Fruit fly (Drosophila melanogaster) whole organism, wandering third instar larva: ENCODE data around the gene Vps4.

ENCODE experiments used
- Abd-B ChIP-seq: fragments of >200 bp; optimal IDR thresholded peaks from 2 replicates; lab custom pipeline; 2017; ENCODE audit warnings: missing biosample characterization, missing genetic modification characterization
- CG32264 ChIP-seq: fragments of 200-800 bp; sonication (Bioruptor generic); optimal IDR thresholded peaks from 2 replicates; lab custom pipeline; 2016; ENCODE audit warnings: missing biosample characterization, missing genetic modification characterization
- CG9705 ChIP-seq: fragments of 200-800 bp; sonication (Bioruptor generic); optimal IDR thresholded peaks from 2 replicates; lab custom pipeline; 2018; ENCODE audit warnings: missing biosample characterization, mild to moderate bottlenecking, missing genetic modification characterization
- CrebA ChIP-seq: fragments of 200-800 bp; sonication (Bioruptor generic); optimal IDR thresholded peaks from 2 replicates; lab custom pipeline; 2016; ENCODE audit warnings: missing biosample characterization, mild to moderate bottlenecking, missing genetic modification characterization, borderline replicate concordance
- Dfd ChIP-seq: fragments of >200 bp; optimal IDR thresholded peaks from 2 replicates; lab custom pipeline; 2017; ENCODE audit warnings: missing biosample characterization, missing genetic modification characterization
- Dif ChIP-seq: fragments of 200-275, 200-300 bp; sonication (Bioruptor generic); optimal IDR thresholded peaks from 2 replicates; lab custom pipeline; 2018; ENCODE audit warnings: missing biosample characterization, missing genetic modification characterization; ENCODE audit not compliant: partially characterized antibody
- GATAd ChIP-seq: sonication (Bioruptor generic); optimal IDR thresholded peaks from 2 replicates; lab custom pipeline; 2016; ENCODE audit warnings: missing biosample characterization, missing genetic modification characterization
- HLH106 ChIP-seq: fragments of 200-800 bp; optimal IDR thresholded peaks from 3 replicates; lab custom pipeline; 2019; ENCODE audit warnings: missing biosample characterization, mild to moderate bottlenecking, missing genetic modification characterization, moderate library complexity
- Hnf4 ChIP-seq: fragments of 200-800 bp; sonication (Bioruptor generic); optimal IDR thresholded peaks from 2 replicates; lab custom pipeline; 2016; ENCODE audit warnings: missing biosample characterization, mild to moderate bottlenecking, missing genetic modification characterization
- Hr78 ChIP-seq: fragments of >200 bp; optimal IDR thresholded peaks from 2 replicates; lab custom pipeline; 2017; ENCODE audit warnings: missing biosample characterization, missing genetic modification characterization
- Hr83 ChIP-seq: fragments of 200-300 bp; sonication (Bioruptor generic); optimal IDR thresholded peaks from 2 replicates; lab custom pipeline; 2016; ENCODE audit warnings: missing biosample characterization, mild to moderate bottlenecking, missing genetic modification characterization, moderate library complexity; ENCODE audit not compliant: poor library complexity, severe bottlenecking
- Jra ChIP-seq: sonication (Bioruptor generic); optimal IDR thresholded peaks from 2 replicates; lab custom pipeline; 2016; ENCODE audit warnings: missing biosample characterization, missing genetic modification characterization
- Mio ChIP-seq: sonication (Bioruptor generic); optimal IDR thresholded peaks from 2 replicates; lab custom pipeline; 2016; ENCODE audit warnings: missing biosample characterization, missing genetic modification characterization
- Myc ChIP-seq: fragments of >200 bp; optimal IDR thresholded peaks from 2 replicates; lab custom pipeline; 2017
- N ChIP-seq: fragments of >200 bp; optimal IDR thresholded peaks from 2 replicates; lab custom pipeline; 2018; ENCODE audit warnings: missing biosample characterization, missing external identifiers, missing genetic modification characterization
- OdsH ChIP-seq: fragments of 200-800 bp; sonication (Bioruptor generic); optimal IDR thresholded peaks from 2 replicates; lab custom pipeline; 2016; ENCODE audit warnings: missing biosample characterization, mild to moderate bottlenecking, missing genetic modification characterization
- Rel ChIP-seq, 2 experiments: fragments of 200-800 bp; sonication (Bioruptor generic) in 1 of 2; optimal IDR thresholded peaks; 2 replicates in 1 of 2; 3 replicates in 1 of 2; lab custom pipeline; 2016 to 2019; ENCODE audit warnings: mild to moderate bottlenecking in 2 of 2, missing biosample characterization in 2 of 2, missing genetic modification characterization in 2 of 2, moderate library complexity in 1 of 2
- Sp1 ChIP-seq: fragments of 200-800 bp; sonication (Bioruptor generic); optimal IDR thresholded peaks from 3 replicates; lab custom pipeline; 2019; ENCODE audit warnings: missing biosample characterization, mild to moderate bottlenecking, missing genetic modification characterization, moderate library complexity
- Vsx2 ChIP-seq: fragments of 200-300, 225-300 bp; sonication (Bioruptor generic); optimal IDR thresholded peaks from 2 replicates; lab custom pipeline; 2018; ENCODE audit warnings: missing biosample characterization, missing genetic modification characterization; ENCODE audit not compliant: partially characterized antibody
- br ChIP-seq: fragments of 200-800 bp; sonication (Bioruptor generic); optimal IDR thresholded peaks from 2 replicates; lab custom pipeline; 2016; ENCODE audit warnings: missing biosample characterization, missing genetic modification characterization
- brk ChIP-seq: fragments of 200-800 bp; sonication (Bioruptor generic); optimal IDR thresholded peaks from 2 replicates; lab custom pipeline; 2016; ENCODE audit warnings: missing biosample characterization, mild to moderate bottlenecking, missing genetic modification characterization
- dl ChIP-seq, 2 experiments: fragments of 175-275, 200-275 bp in 1 of 2; fragments of 200-275 bp in 1 of 2; sonication (Bioruptor generic); optimal IDR thresholded peaks; lab custom pipeline; 2018; ENCODE audit warnings: mild to moderate bottlenecking in 2 of 2, missing biosample characterization in 2 of 2, missing genetic modification characterization in 2 of 2, moderate library complexity in 2 of 2; ENCODE audit not compliant: partially characterized antibody in 2 of 2, insufficient read depth in 1 of 2
- dmrt93B ChIP-seq: fragments of 200-800 bp; sonication (Bioruptor generic); optimal IDR thresholded peaks from 2 replicates; lab custom pipeline; 2018; ENCODE audit warnings: missing biosample characterization, mild to moderate bottlenecking, missing genetic modification characterization
- dsf ChIP-seq: sonication (Bioruptor generic); optimal IDR thresholded peaks from 2 replicates; lab custom pipeline; 2016; ENCODE audit warnings: missing biosample characterization, missing genetic modification characterization, borderline replicate concordance
- ey ChIP-seq: fragments of 200-800 bp; sonication (Bioruptor generic); optimal IDR thresholded peaks from 2 replicates; lab custom pipeline; 2016; ENCODE audit warnings: missing biosample characterization, missing genetic modification characterization
- foxo ChIP-seq, 2 experiments: fragments of 200-800 bp; sonication (Bioruptor generic); optimal IDR thresholded peaks; 2 replicates in 1 of 2; 3 replicates in 1 of 2; lab custom pipeline; 2016 to 2017; ENCODE audit warnings: missing biosample characterization in 2 of 2, missing genetic modification characterization in 2 of 2
- fru ChIP-seq: fragments of 200-800 bp; sonication (Bioruptor generic); optimal IDR thresholded peaks from 3 replicates; lab custom pipeline; 2016; ENCODE audit warnings: missing biosample characterization, mild to moderate bottlenecking, missing genetic modification characterization
- h ChIP-seq: fragments of 200-800 bp; sonication (Bioruptor generic); optimal IDR thresholded peaks from 3 replicates; lab custom pipeline; 2016; ENCODE audit warnings: missing biosample characterization, mild to moderate bottlenecking, missing genetic modification characterization
- jim ChIP-seq: fragments of 175-275, 200-325 bp; sonication (Bioruptor generic); optimal IDR thresholded peaks from 2 replicates; lab custom pipeline; 2016; ENCODE audit warnings: missing biosample characterization, mild to moderate bottlenecking, missing genetic modification characterization
- lola ChIP-seq: fragments of >200 bp; optimal IDR thresholded peaks from 2 replicates; lab custom pipeline; 2017; ENCODE audit warnings: missing biosample characterization, missing genetic modification characterization
- pan ChIP-seq: fragments of >200 bp; optimal IDR thresholded peaks from 2 replicates; lab custom pipeline; 2017
- psq ChIP-seq: fragments of 200-800 bp; sonication (Bioruptor generic); optimal IDR thresholded peaks from 3 replicates; lab custom pipeline; 2017; ENCODE audit warnings: missing biosample characterization, mild to moderate bottlenecking, missing genetic modification characterization, moderate library complexity
- rgr ChIP-seq: fragments of 200-800 bp; sonication (Bioruptor generic); optimal IDR thresholded peaks from 3 replicates; lab custom pipeline; 2016; ENCODE audit warnings: missing biosample characterization, mild to moderate bottlenecking, missing genetic modification characterization
- sage ChIP-seq: fragments of 200-800 bp; sonication (Bioruptor generic); optimal IDR thresholded peaks from 2 replicates; lab custom pipeline; 2016; ENCODE audit warnings: missing biosample characterization, mild to moderate bottlenecking, missing genetic modification characterization
- sv ChIP-seq: fragments of 200-800 bp; sonication (Bioruptor generic); optimal IDR thresholded peaks from 3 replicates; lab custom pipeline; 2016; ENCODE audit warnings: missing biosample characterization, missing genetic modification characterization
- tai ChIP-seq: sonication (Bioruptor generic); optimal IDR thresholded peaks from 2 replicates; lab custom pipeline; 2016; ENCODE audit warnings: missing biosample characterization, missing genetic modification characterization
- usp ChIP-seq: fragments of >200 bp; optimal IDR thresholded peaks from 2 replicates; lab custom pipeline; 2017; ENCODE audit warnings: missing biosample characterization, missing genetic modification characterization
- woc ChIP-seq: sonication (Bioruptor generic); optimal IDR thresholded peaks from 2 replicates; lab custom pipeline; 2016; ENCODE audit warnings: missing biosample characterization, mild to moderate bottlenecking, missing genetic modification characterization

Vps4 gene

DNA sequence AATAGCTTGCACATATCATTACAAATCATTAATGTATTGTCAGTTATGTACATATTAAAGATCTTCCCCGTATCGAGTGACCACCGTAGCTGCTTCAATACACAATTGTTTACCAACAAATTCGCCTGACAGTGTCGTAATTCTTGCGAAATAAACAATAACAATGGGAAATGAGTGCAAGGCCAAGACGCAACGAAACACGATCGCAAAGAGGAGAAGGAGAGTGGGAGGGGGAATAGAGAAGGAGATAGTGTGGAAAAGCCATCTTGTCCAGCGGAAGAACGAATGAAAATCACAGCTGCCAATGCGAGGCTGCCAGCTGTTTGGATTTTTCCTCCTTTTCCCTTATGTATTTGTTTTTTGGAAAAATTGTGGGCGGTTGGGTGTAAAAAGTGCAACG is 22.2 kb upstream of the Vps4 start:
- TF ChIP-seq Sp1, result no peak
- no peak for TF ChIP-seq Mio
- TF ChIP-seq h (GFP tag; lab: Kevin White, UChicago), result no peak
- peak; percentile 13 for TF ChIP-seq psq (GFP tag; lab: Kevin White, UChicago)
- TF ChIP-seq Hnf4 (GFP tag; lab: Kevin White, UChicago), result no peak
- TF ChIP-seq, all 38 proteins: peak for 1

DNA sequence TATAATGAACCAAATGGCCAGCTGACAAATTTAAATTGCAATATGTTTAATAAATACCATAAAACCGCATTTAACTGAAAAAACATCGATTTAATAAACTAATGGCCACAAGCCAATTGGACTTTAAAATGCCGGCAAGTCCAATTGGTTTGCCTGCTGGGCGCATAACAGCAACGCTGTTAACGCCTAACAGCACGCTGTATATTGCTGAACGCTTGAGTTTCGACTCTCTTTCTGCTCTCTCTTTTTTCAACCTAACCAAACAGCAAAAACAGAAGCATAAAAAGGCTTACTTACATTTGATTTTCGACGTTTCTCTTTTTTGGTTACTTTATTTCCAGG is 21.4 kb upstream of the Vps4 start:
- TF ChIP-seq Jra (GFP tag; lab: Kevin White, UChicago), result no peak
- no peak for TF ChIP-seq Sp1
- no peak for TF ChIP-seq Abd-B (GFP tag; lab: Kevin White, UChicago)
- TF ChIP-seq Myc (lab: Kevin White, UChicago), result no peak
- no peak for TF ChIP-seq h (GFP tag; lab: Kevin White, UChicago)
- no peak for TF ChIP-seq Vsx2 (GFP tag; lab: Kevin White, UChicago)
- no peak for TF ChIP-seq br (GFP tag; lab: Kevin White, UChicago)

DNA sequence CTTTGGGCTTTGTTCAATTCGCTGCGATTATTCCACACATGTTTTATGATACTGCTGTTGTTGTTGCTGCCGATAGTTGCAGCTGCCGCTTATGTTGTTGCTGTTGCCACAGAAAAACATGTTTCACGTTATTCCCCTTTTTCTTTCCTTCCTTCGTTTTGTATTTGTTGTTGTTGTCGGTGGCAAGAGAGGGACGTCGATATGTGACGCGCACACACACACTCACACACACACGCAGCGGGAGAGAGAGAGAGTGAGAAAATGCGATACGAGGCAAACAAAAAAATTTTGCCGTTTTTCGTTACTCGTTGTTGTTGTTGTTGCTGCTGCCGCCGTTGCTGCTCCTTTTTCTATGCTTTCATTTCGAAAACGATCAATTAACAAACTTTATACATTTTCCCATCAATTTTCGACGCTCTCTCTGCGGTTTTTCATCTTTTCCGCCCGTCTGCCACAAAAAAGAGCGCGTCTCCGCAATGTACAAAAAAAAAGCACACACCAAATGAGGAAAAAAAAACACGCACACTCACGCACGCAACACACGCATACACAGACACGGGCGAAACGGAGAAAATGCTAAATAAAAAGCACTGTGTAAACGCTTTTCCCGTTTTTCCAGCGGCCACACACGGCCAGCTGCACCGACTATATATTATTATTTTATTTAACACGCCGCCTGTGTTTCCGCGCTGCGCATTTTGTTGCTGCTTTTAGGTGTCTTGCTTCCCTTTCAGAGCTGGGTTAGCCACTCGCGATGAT is 20.9 kb upstream of the Vps4 start:
- peak; percentile 28 for TF ChIP-seq h (GFP tag; lab: Kevin White, UChicago)
- peak; percentile 38 for TF ChIP-seq Sp1
- no peak for TF ChIP-seq Mio
- no peak for TF ChIP-seq dmrt93B (GFP tag; lab: Kevin White, UChicago)
- no peak for TF ChIP-seq dsf (GFP tag; lab: Kevin White, UChicago)
- no peak for TF ChIP-seq Myc (lab: Kevin White, UChicago)
- TF ChIP-seq OdsH (GFP tag; lab: Kevin White, UChicago), result no peak
- no peak for TF ChIP-seq CG32264 (GFP tag; lab: Kevin White, UChicago)
- TF ChIP-seq Hr83 (GFP tag; lab: Kevin White, UChicago), result no peak
- no peak for TF ChIP-seq Abd-B (GFP tag; lab: Kevin White, UChicago)
- no peak for TF ChIP-seq tai
- TF ChIP-seq Jra (GFP tag; lab: Kevin White, UChicago), result no peak
- TF ChIP-seq dl (GFP tag; optimal IDR thresholded peaks at IDR 0.05; lab: Kevin White, UChicago; ENCODE audit: insufficient read depth in 1 of 2, partially characterized antibody in 2 of 2), result no peak
- no peak for TF ChIP-seq CrebA (GFP tag; lab: Kevin White, UChicago)
- TF ChIP-seq usp (GFP tag; lab: Kevin White, UChicago), result no peak
- no peak for TF ChIP-seq Hnf4 (GFP tag; lab: Kevin White, UChicago)
- no peak for TF ChIP-seq Rel (GFP tag; optimal IDR thresholded peaks at IDR 0.05; lab: Kevin White, UChicago)
- TF ChIP-seq Rel (tag; optimal IDR thresholded peaks at IDR 0.05; lab: Kevin White, UChicago), result peak; percentile 99
- no peak for TF ChIP-seq pan (lab: Kevin White, UChicago)
- TF ChIP-seq woc (GFP tag; lab: Kevin White, UChicago), result no peak
- TF ChIP-seq Hr78 (GFP tag; lab: Kevin White, UChicago), result no peak
- no peak for TF ChIP-seq CG9705 (GFP tag; lab: Kevin White, UChicago)
- peak; percentile 46 for TF ChIP-seq Dfd
- peak; percentile 24 for TF ChIP-seq HLH106 (tag; lab: Kevin White, UChicago)
- TF ChIP-seq Vsx2 (GFP tag; lab: Kevin White, UChicago), result no peak
- TF ChIP-seq br (GFP tag; lab: Kevin White, UChicago), result peak; percentile 44
- no peak for TF ChIP-seq foxo (GFP tag; optimal IDR thresholded peaks at IDR 0.05; lab: Kevin White, UChicago)
- TF ChIP-seq brk (GFP tag; lab: Kevin White, UChicago), result peak; percentile 56
- no peak for TF ChIP-seq rgr
- no peak for TF ChIP-seq GATAd (GFP tag; lab: Kevin White, UChicago)
- no peak for TF ChIP-seq N (GFP tag; lab: Kevin White, UChicago)
- TF ChIP-seq fru (GFP tag; lab: Kevin White, UChicago), result no peak
- TF ChIP-seq jim (GFP tag; lab: Kevin White, UChicago), result no peak
- no peak for TF ChIP-seq Dif
- TF ChIP-seq ey, result peak; percentile 1
- TF ChIP-seq psq (GFP tag; lab: Kevin White, UChicago), result peak; percentile 69
- peak; percentile 1 for TF ChIP-seq sv (GFP tag; lab: Kevin White, UChicago)
- TF ChIP-seq sage, result no peak
- TF ChIP-seq lola (GFP tag; lab: Kevin White, UChicago), result no peak
